Fruit fly (Drosophila melanogaster) whole organism: ENCODE data around the gene CG12121.

ENCODE experiments used
- usp ChIP-seq: fragments of >200 bp; optimal IDR thresholded peaks from 2 replicates; lab custom pipeline; 2017; ENCODE audit warnings: missing biosample characterization, missing genetic modification characterization, mixed read lengths

The CG12121 gene

DNA sequence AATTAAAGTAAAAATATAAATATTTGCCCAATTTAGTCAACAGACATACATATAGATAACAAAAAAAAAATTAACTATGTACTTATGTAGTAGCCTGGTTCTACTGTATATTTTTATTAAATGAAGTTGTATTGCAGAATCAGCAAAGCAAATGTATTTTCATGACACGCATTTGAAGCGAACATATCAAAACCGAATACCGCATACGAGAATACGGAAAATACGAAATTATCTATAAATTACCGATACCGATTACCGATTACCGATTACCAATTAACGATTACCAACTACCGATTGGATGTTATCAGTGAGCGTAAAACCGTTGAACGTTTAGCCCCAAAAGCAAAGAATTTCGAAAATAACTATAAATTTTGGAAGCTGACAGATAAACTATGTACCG lies 44.7 kb downstream of the CG12121 start:
- TF ChIP-seq usp (GFP tag; lab: Kevin White, UChicago): no peak
